Fruit fly (Drosophila melanogaster) whole organism, embryonic: Measurements from ENCODE around the gene CG16775.

Experiments
- Asciz ChIP-seq: fragments of 200-800 bp; sonication (Bioruptor generic); optimal IDR thresholded peaks from 2 replicates; lab custom pipeline; 2017; ENCODE audit warnings: missing biosample characterization, mild to moderate bottlenecking, missing genetic modification characterization, missing genetic modification reagents
- Atf3 ChIP-seq: fragments of 200-800 bp; sonication (Bioruptor generic); optimal IDR thresholded peaks from 3 replicates; lab custom pipeline; 2016; ENCODE audit warnings: missing biosample characterization, missing genetic modification characterization
- C15 ChIP-seq: fragments of 200-800 bp; sonication (Bioruptor generic); IDR thresholded peaks from 3 replicates; pipeline ENCODE4 v1.3.6; 2022; ENCODE audit warnings: missing biosample characterization, missing genetic modification characterization
- CG10431 ChIP-seq: fragments of 200-800 bp; sonication (Bioruptor generic); optimal IDR thresholded peaks from 3 replicates; lab custom pipeline; 2018; ENCODE audit warnings: missing biosample characterization, mild to moderate bottlenecking, missing genetic modification characterization
- CG11093 ChIP-seq: fragments of 200-800 bp; sonication (Bioruptor generic); IDR thresholded peaks from 3 replicates; pipeline ENCODE4 v1.3.6; 2022; ENCODE audit warnings: missing biosample characterization, missing genetic modification characterization
- CG12236 ChIP-seq: fragments of 200-800 bp; sonication (Bioruptor generic); optimal IDR thresholded peaks from 2 replicates; lab custom pipeline; 2016; ENCODE audit warnings: missing biosample characterization, missing genetic modification characterization
- CG12769 ChIP-seq: fragments of 200-800 bp; sonication (Bioruptor generic); optimal IDR thresholded peaks from 2 replicates; lab custom pipeline; 2019; ENCODE audit warnings: missing biosample characterization, mild to moderate bottlenecking, missing genetic modification characterization, moderate library complexity
- CG13123 ChIP-seq: fragments of 200-800 bp; sonication (Bioruptor generic); optimal IDR thresholded peaks from 2 replicates; lab custom pipeline; 2016; ENCODE audit warnings: missing biosample characterization, missing genetic modification characterization
- CG14441 ChIP-seq: fragments of 200-800 bp; sonication (Bioruptor generic); IDR thresholded peaks from 2 replicates; pipeline ENCODE4 v1.3.6; 2022; ENCODE audit warnings: missing biosample characterization, missing genetic modification characterization
- CG15479 ChIP-seq: fragments of 200-800 bp; sonication (Bioruptor generic); optimal IDR thresholded peaks from 3 replicates; lab custom pipeline; 2019; ENCODE audit warnings: missing biosample characterization, mild to moderate bottlenecking, missing genetic modification characterization, moderate library complexity
- CG2712 ChIP-seq: fragments of 200-800 bp; optimal IDR thresholded peaks from 3 replicates; lab custom pipeline; 2019; ENCODE audit warnings: missing biosample characterization, mild to moderate bottlenecking, missing genetic modification characterization, moderate library complexity
- CG5953 ChIP-seq: fragments of 200-800 bp; sonication (Bioruptor generic); IDR thresholded peaks from 2 replicates; pipeline ENCODE4 v1.3.6; 2022; ENCODE audit warnings: missing biosample characterization, missing genetic modification characterization
- CG6689 ChIP-seq: fragments of 200-800 bp; sonication (Bioruptor generic); IDR thresholded peaks from 2 replicates; pipeline ENCODE4 v1.3.6; 2022; ENCODE audit warnings: missing biosample characterization, missing genetic modification characterization
- CG6765 ChIP-seq: fragments of 200-800 bp; sonication (Bioruptor generic); optimal IDR thresholded peaks from 3 replicates; lab custom pipeline; 2017; ENCODE audit warnings: missing biosample characterization, mild to moderate bottlenecking, missing genetic modification characterization
- CG6791 ChIP-seq: fragments of 200-800 bp; sonication (Bioruptor generic); IDR thresholded peaks from 3 replicates; pipeline ENCODE4 v1.3.6; 2022; ENCODE audit warnings: missing biosample characterization, missing genetic modification characterization; ENCODE audit not compliant: partially characterized antibody
- CG8478 ChIP-seq: fragments of >200 bp; optimal IDR thresholded peaks from 2 replicates; lab custom pipeline; 2018
- Camta ChIP-seq: fragments of 200-800 bp; sonication (Bioruptor generic); optimal IDR thresholded peaks from 2 replicates; lab custom pipeline; 2016; ENCODE audit warnings: missing biosample characterization, missing genetic modification characterization
- Elba2 ChIP-seq: fragments of 200-800 bp; sonication (Bioruptor generic); optimal IDR thresholded peaks from 3 replicates; lab custom pipeline; 2016; ENCODE audit warnings: missing biosample characterization, missing genetic modification characterization
- Fer1 ChIP-seq: fragments of 200-800 bp; sonication (Bioruptor generic); optimal IDR thresholded peaks from 2 replicates; lab custom pipeline; 2017; ENCODE audit warnings: missing biosample characterization, mild to moderate bottlenecking, missing genetic modification characterization
- Hr3 ChIP-seq: fragments of 200-800 bp; sonication (Bioruptor generic); optimal IDR thresholded peaks from 3 replicates; lab custom pipeline; 2016; ENCODE audit warnings: missing biosample characterization, missing genetic modification characterization
- Hr51 ChIP-seq, 2 experiments: fragments of 200-800 bp; sonication (Bioruptor generic); optimal IDR thresholded peaks; 2 replicates in 1 of 2; 3 replicates in 1 of 2; lab custom pipeline; 2016 to 2018; ENCODE audit warnings: missing biosample characterization in 2 of 2, missing genetic modification characterization in 2 of 2, mild to moderate bottlenecking in 1 of 2, moderate library complexity in 1 of 2
- Lhr ChIP-seq: fragments of 200-800 bp; sonication (Bioruptor generic); optimal IDR thresholded peaks from 3 replicates; lab custom pipeline; 2017; ENCODE audit warnings: mild to moderate bottlenecking, missing biosample characterization, missing genetic modification reagents, missing genetic modification characterization
- Mad ChIP-seq: fragments of 200-800 bp; sonication (Bioruptor generic); optimal IDR thresholded peaks from 2 replicates; lab custom pipeline; 2016; ENCODE audit warnings: missing biosample characterization, missing genetic modification characterization
- NfI ChIP-seq: fragments of 200-800 bp; sonication (Bioruptor generic); optimal IDR thresholded peaks from 3 replicates; lab custom pipeline; 2018; ENCODE audit warnings: missing biosample characterization, mild to moderate bottlenecking, missing genetic modification characterization, moderate library complexity
- PHDP ChIP-seq: fragments of 200-800 bp; sonication (Bioruptor generic); optimal IDR thresholded peaks from 3 replicates; lab custom pipeline; 2018; ENCODE audit warnings: missing biosample characterization, mild to moderate bottlenecking, missing genetic modification characterization, moderate library complexity
- Sry-β ChIP-seq: fragments of 200-800 bp; sonication (Bioruptor generic); optimal IDR thresholded peaks from 2 replicates; lab custom pipeline; 2018; ENCODE audit warnings: missing biosample characterization, mild to moderate bottlenecking, missing genetic modification characterization, moderate library complexity
- TFAM ChIP-seq: fragments of 200-800 bp; sonication (Bioruptor generic); optimal IDR thresholded peaks from 2 replicates; lab custom pipeline; 2017; ENCODE audit warnings: missing biosample characterization, missing genetic modification characterization, inconsistent platforms
- YL-1 ChIP-seq: fragments of 200-800 bp; sonication (Bioruptor generic); optimal IDR thresholded peaks from 3 replicates; lab custom pipeline; 2017; ENCODE audit warnings: missing biosample characterization, mild to moderate bottlenecking, missing genetic modification characterization
- ara ChIP-seq: fragments of 200-800 bp; sonication (Bioruptor generic); IDR thresholded peaks from 2 replicates; pipeline ENCODE4 v1.3.6; 2022; ENCODE audit warnings: missing biosample characterization, missing genetic modification characterization
- az2 ChIP-seq: fragments of 200-800 bp; sonication (Bioruptor generic); optimal IDR thresholded peaks from 3 replicates; lab custom pipeline; 2016; ENCODE audit warnings: missing biosample characterization, missing genetic modification characterization
- btn ChIP-seq: fragments of 200-800 bp; sonication (Bioruptor generic); optimal IDR thresholded peaks from 2 replicates; lab custom pipeline; 2016; ENCODE audit warnings: missing biosample characterization, missing genetic modification characterization
- chm ChIP-seq: fragments of 200-800 bp; sonication (Bioruptor generic); IDR thresholded peaks from 2 replicates; pipeline ENCODE4 v1.3.6; 2022; ENCODE audit warnings: missing biosample characterization, missing genetic modification characterization
- cwo ChIP-seq: fragments of 200-800 bp; sonication (Bioruptor generic); optimal IDR thresholded peaks from 3 replicates; lab custom pipeline; 2017; ENCODE audit warnings: missing biosample characterization, missing genetic modification characterization, mild to moderate bottlenecking, moderate library complexity, missing genetic modification reagents
- dimm ChIP-seq: fragments of 200-800 bp; sonication (Bioruptor generic); IDR thresholded peaks from 2 replicates; pipeline ENCODE4 v1.3.6; 2022; ENCODE audit warnings: missing biosample characterization, missing genetic modification characterization
- fd3F ChIP-seq: fragments of 200-800 bp; sonication (Bioruptor generic); optimal IDR thresholded peaks from 2 replicates; lab custom pipeline; 2018; ENCODE audit warnings: missing biosample characterization, mild to moderate bottlenecking, missing genetic modification characterization, moderate library complexity
- gcm2 ChIP-seq: fragments of 200-800 bp; sonication (Bioruptor generic); optimal IDR thresholded peaks from 2 replicates; lab custom pipeline; 2016; ENCODE audit warnings: missing biosample characterization, missing genetic modification characterization
- h ChIP-seq: fragments of >200 bp; optimal IDR thresholded peaks from 2 replicates; lab custom pipeline; 2017
- inv ChIP-seq: fragments of 200-800 bp; sonication (Bioruptor generic); IDR thresholded peaks from 2 replicates; pipeline ENCODE4 v1.3.6; 2022; ENCODE audit warnings: missing biosample characterization, missing genetic modification characterization; ENCODE audit not compliant: partially characterized antibody
- kni ChIP-seq: fragments of 200-800 bp; sonication (Bioruptor generic); optimal IDR thresholded peaks from 3 replicates; lab custom pipeline; 2017; ENCODE audit warnings: mild to moderate bottlenecking, missing biosample characterization, missing genetic modification reagents, missing genetic modification characterization
- knrl ChIP-seq: fragments of 200-800 bp; sonication (Bioruptor generic); IDR thresholded peaks from 3 replicates; pipeline ENCODE4 v1.3.6; 2022; ENCODE audit warnings: missing biosample characterization, missing genetic modification characterization; ENCODE audit not compliant: partially characterized antibody
- lab ChIP-seq: fragments of 200-800 bp; sonication (Bioruptor generic); optimal IDR thresholded peaks from 3 replicates; lab custom pipeline; 2017; ENCODE audit warnings: missing biosample characterization, missing genetic modification characterization, mild to moderate bottlenecking, moderate library complexity, missing genetic modification reagents
- nmo ChIP-seq: fragments of 200-800 bp; sonication (Bioruptor generic); optimal IDR thresholded peaks from 2 replicates; lab custom pipeline; 2018; ENCODE audit warnings: missing biosample characterization, mild to moderate bottlenecking, missing genetic modification characterization, moderate library complexity
- pita ChIP-seq: fragments of 200-800 bp; sonication (Bioruptor generic); optimal IDR thresholded peaks from 2 replicates; lab custom pipeline; 2017; ENCODE audit warnings: missing biosample characterization, mild to moderate bottlenecking, missing genetic modification characterization
- ro ChIP-seq: fragments of 200-800 bp; sonication (Bioruptor generic); IDR thresholded peaks from 2 replicates; pipeline ENCODE4 v1.3.6; 2022; ENCODE audit warnings: missing biosample characterization, missing genetic modification characterization
- shn ChIP-seq: fragments of 200-800 bp; sonication (Bioruptor generic); optimal IDR thresholded peaks from 3 replicates; lab custom pipeline; 2016; ENCODE audit warnings: missing biosample characterization, missing genetic modification characterization
- sob ChIP-seq: fragments of 200-800 bp; sonication (Bioruptor generic); IDR thresholded peaks from 2 replicates; pipeline ENCODE4 v1.3.6; 2022; ENCODE audit warnings: missing biosample characterization, missing genetic modification characterization
- tap ChIP-seq: fragments of 200-800 bp; optimal IDR thresholded peaks from 3 replicates; lab custom pipeline; 2019; ENCODE audit warnings: missing biosample characterization, mild to moderate bottlenecking, missing genetic modification characterization, moderate library complexity
- vvl ChIP-seq: fragments of 200-800 bp; sonication (Bioruptor generic); IDR thresholded peaks from 2 replicates; pipeline ENCODE4 v1.3.6; 2022; ENCODE audit warnings: missing biosample characterization, missing genetic modification characterization
- wdn ChIP-seq: fragments of 200-800 bp; sonication (Bioruptor generic); IDR thresholded peaks from 2 replicates; pipeline ENCODE4 v1.3.6; 2022; ENCODE audit warnings: missing biosample characterization, missing genetic modification characterization

Gene CG16775

DNA sequence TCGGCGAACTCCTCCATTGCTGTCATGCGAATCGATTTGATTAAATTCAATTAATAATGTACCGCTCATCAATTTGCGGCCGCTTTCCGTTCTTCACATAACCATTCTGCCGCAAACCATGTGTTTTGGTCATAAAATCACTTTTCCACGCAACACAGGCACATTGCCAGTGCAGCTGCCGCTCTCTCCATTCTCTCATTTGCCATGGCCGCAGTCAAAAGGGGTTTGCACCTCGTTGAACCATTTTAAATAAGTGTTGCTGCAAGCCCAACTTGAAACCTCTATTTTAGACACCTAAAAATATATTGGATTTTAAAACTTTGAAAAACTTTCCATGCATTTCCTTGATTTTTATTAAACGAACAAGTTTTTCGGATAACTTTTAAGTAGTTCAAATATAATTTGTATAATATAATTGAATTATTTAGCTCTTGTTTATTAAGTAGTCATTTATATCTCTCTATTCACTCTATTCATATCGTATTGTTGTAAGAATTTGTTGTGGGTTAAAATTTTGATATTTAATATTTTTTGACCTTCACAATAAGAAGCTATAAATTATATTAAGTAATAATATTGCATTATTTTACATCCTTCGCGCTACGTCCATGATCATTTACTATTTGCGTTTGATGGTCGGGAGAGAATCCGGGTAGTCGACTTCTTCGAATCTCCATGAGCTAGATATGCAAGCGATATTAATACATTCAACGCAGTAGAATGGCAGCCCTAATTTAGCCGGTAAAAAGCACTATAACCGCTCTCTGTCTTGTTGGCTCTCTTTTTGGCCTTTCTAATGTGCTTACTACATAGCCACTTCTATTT lies 29.6 kb downstream of the CG16775 start, which contains the start of gene CG5535 (continued):
- TF ChIP-seq kni (GFP tag; lab: Kevin White, UChicago), result peak; percentile 58
- peak; percentile 60; the same call in 1 of the 2 replicates for TF ChIP-seq CG6689 (GFP tag; lab: Robert Waterston, UW)
- TF ChIP-seq Hr3 (GFP tag; lab: Kevin White, UChicago), result peak; percentile 85
- TF ChIP-seq gcm2 (GFP tag; lab: Kevin White, UChicago), result no peak
- TF ChIP-seq CG6765 (GFP tag; lab: Kevin White, UChicago), result peak; percentile 80
- TF ChIP-seq CG14441, result peak; percentile 76
- TF ChIP-seq fd3F (GFP tag; lab: Kevin White, UChicago), result peak; percentile 67
- TF ChIP-seq CG8478 (lab: Kevin White, UChicago), result no peak
- TF ChIP-seq h (lab: Kevin White, UChicago), result no peak
- TF ChIP-seq knrl, result no peak
- 0 out of 3 replicates have a peak, but pooled peaks have one; percentile 6 for TF ChIP-seq C15 (GFP tag; lab: Robert Waterston, UW)
- peak; percentile 80 for TF ChIP-seq vvl (GFP tag; lab: Robert Waterston, UW)
- TF ChIP-seq CG6791 (GFP tag; lab: Robert Waterston, UW), result peak; percentile 52; the same call in 1 of the 3 replicates
- no peak for TF ChIP-seq CG13123 (GFP tag; lab: Kevin White, UChicago)
- peak; percentile 79 for TF ChIP-seq chm
- TF ChIP-seq Camta (GFP tag; lab: Kevin White, UChicago), result peak; percentile 19
- TF ChIP-seq cwo (GFP tag; lab: Kevin White, UChicago), result peak; percentile 69
- TF ChIP-seq CG12236 (GFP tag; lab: Kevin White, UChicago), result no peak
- TF ChIP-seq lab (GFP tag; lab: Kevin White, UChicago), result peak; percentile 80
- peak; percentile 74 for TF ChIP-seq CG5953
- peak; percentile 77 for TF ChIP-seq sob (GFP tag; lab: Robert Waterston, UW)
- peak; percentile 83 for TF ChIP-seq az2
- peak; percentile 7 for TF ChIP-seq Mad
- TF ChIP-seq dimm (GFP tag; lab: Robert Waterston, UW), result no peak
- peak; percentile 3 for TF ChIP-seq Atf3 (GFP tag; lab: Kevin White, UChicago)
- TF ChIP-seq Lhr, result peak; percentile 25
- TF ChIP-seq Sry-β (GFP tag; lab: Kevin White, UChicago), result peak; percentile 27
- TF ChIP-seq PHDP, result peak; percentile 74
- peak; percentile 48 for TF ChIP-seq Fer1
- peak; percentile 78 for TF ChIP-seq NfI
- peak; percentile 67 for TF ChIP-seq CG11093 (GFP tag; lab: Robert Waterston, UW)
- TF ChIP-seq Hr51 (GFP tag; optimal IDR thresholded peaks at IDR 0.05; lab: Kevin White, UChicago), result peak in 1 of 2 experiments; percentile 82
- TF ChIP-seq ara (GFP tag; lab: Robert Waterston, UW), result peak; percentile 62
- peak; percentile 92 for TF ChIP-seq nmo
- peak; percentile 75 for TF ChIP-seq CG12769 (tag; lab: Kevin White, UChicago)
- TF ChIP-seq Asciz (GFP tag; lab: Kevin White, UChicago), result peak; percentile 69
- TF ChIP-seq CG15479, result no peak
- peak; percentile 59 for TF ChIP-seq CG10431 (GFP tag; lab: Kevin White, UChicago)
- TF ChIP-seq shn, result peak; percentile 34
- no peak for TF ChIP-seq btn (GFP tag; lab: Kevin White, UChicago)
- TF ChIP-seq tap (tag; lab: Kevin White, UChicago), result peak; percentile 65
- TF ChIP-seq ro, result no peak; the same call in 1 of the 2 replicates
- peak; percentile 76 for TF ChIP-seq wdn (GFP tag; lab: Robert Waterston, UW)
- peak; percentile 61 for TF ChIP-seq YL-1 (GFP tag; lab: Kevin White, UChicago)
- TF ChIP-seq CG2712 (tag; lab: Kevin White, UChicago), result peak; percentile 86
- no peak for TF ChIP-seq TFAM (GFP tag; lab: Kevin White, UChicago)
- no peak for TF ChIP-seq pita (GFP tag; lab: Kevin White, UChicago)
- TF ChIP-seq Elba2 (GFP tag; lab: Kevin White, UChicago), result no peak
- no peak for TF ChIP-seq inv (GFP tag; lab: Robert Waterston, UW)
